Fruit fly (Drosophila melanogaster) whole organism, embryonic: Measurements from ENCODE around the gene mats.

Experiments used
- CG11560 ChIP-seq: fragments of 200-800 bp; sonication (Bioruptor generic); IDR thresholded peaks from 3 replicates; pipeline ENCODE4 v1.3.6; 2022; ENCODE audit warnings: missing biosample characterization, missing genetic modification characterization
- CG12299 ChIP-seq: fragments of 200-800 bp; sonication (Bioruptor generic); optimal IDR thresholded peaks from 2 replicates; lab custom pipeline; 2018; ENCODE audit warnings: missing biosample characterization, mild to moderate bottlenecking, missing genetic modification characterization
- CG4730 ChIP-seq: fragments of 200-800 bp; sonication (Bioruptor generic); IDR thresholded peaks from 2 replicates; pipeline ENCODE4 v1.3.6; 2022; ENCODE audit warnings: missing biosample characterization, missing genetic modification characterization
- CG9932 ChIP-seq: fragments of 200-800 bp; sonication (Bioruptor generic); IDR thresholded peaks from 2 replicates; pipeline ENCODE4 v1.3.6; 2022; ENCODE audit warnings: missing biosample characterization, missing genetic modification characterization
- CkIIα-i1 ChIP-seq: fragments of 200-800 bp; sonication (Bioruptor generic); IDR thresholded peaks from 2 replicates; pipeline ENCODE4 v1.3.6; 2022; ENCODE audit warnings: missing biosample characterization, missing genetic modification characterization
- Fer2 ChIP-seq: fragments of 200-800 bp; sonication (Bioruptor generic); optimal IDR thresholded peaks from 2 replicates; lab custom pipeline; 2018; ENCODE audit warnings: missing biosample characterization, mild to moderate bottlenecking, missing genetic modification characterization, moderate library complexity
- hb ChIP-seq: fragments of 200-800 bp; sonication (Bioruptor generic); IDR thresholded peaks from 3 replicates; pipeline ENCODE4 v1.3.6; 2022; ENCODE audit warnings: missing biosample characterization, missing genetic modification characterization; ENCODE audit not compliant: partially characterized antibody
- odd ChIP-seq: fragments of 200-800 bp; sonication (Bioruptor generic); optimal IDR thresholded peaks from 2 replicates; lab custom pipeline; 2017; ENCODE audit warnings: missing biosample characterization, mild to moderate bottlenecking, missing genetic modification characterization
- sd ChIP-seq: fragments of 200-800 bp; sonication (Bioruptor generic); optimal IDR thresholded peaks from 3 replicates; lab custom pipeline; 2018; ENCODE audit warnings: missing biosample characterization, mild to moderate bottlenecking, missing genetic modification characterization, moderate library complexity

dm6 chr3R:22449871-22450424 lies 29.0 kb downstream of the mats start:
- TF ChIP-seq CG12299 (no peak), CkIIα-i1 (GFP tag; lab: Robert Waterston, UW) (no peak), CG11560 (tag; lab: Robert Waterston, UW) (no peak), Fer2 (tag; lab: Kevin White, UChicago) (no peak), sd (tag; lab: Kevin White, UChicago) (peak; percentile 75), odd (GFP tag; lab: Kevin White, UChicago) (peak; percentile 5), CG4730 (GFP tag; lab: Robert Waterston, UW) (no peak), hb (GFP tag; lab: Robert Waterston, UW) (no peak), CG9932 (GFP tag; lab: Robert Waterston, UW) (no peak)
